Worm (Caenorhabditis elegans): Measurements from ENCODE around the gene sfxn-1.3.
"Not testable (repeated sequence)": the region's sequence is repeated elsewhere in the genome, so short reads cannot be mapped to it uniquely, and the experiment has no call there.

ce11 chrV:15752941-15753340 is 26.3 kb downstream of the sfxn-1.3 start, which contains the start of gene str-5:
- TF ChIP-seq ztf-11 (tag; optimal IDR thresholded peaks at IDR 0.05); ces-1 (GFP tag; optimal IDR thresholded peaks at IDR 0.05); pha-4 (tag; optimal IDR thresholded peaks at IDR 0.05); snpc-4 (tag; optimal IDR thresholded peaks at IDR 0.05); nhr-28 (tag; optimal IDR thresholded peaks at IDR 0.05): not testable (repeated sequence)
